Worm (Caenorhabditis elegans): ENCODE results near the gene daf-4.

Gene daf-4

ce11 chrIII:5601999-5602398 is 22.9 kb upstream of the daf-4 start:
- TF ChIP-seq F16B12.6 (tag; optimal IDR thresholded peaks at IDR 0.05) (peak; percentile 15), ceh-88 (GFP tag; IDR thresholded peaks at IDR 0.05) (peak; percentile 39; the same call in 1 of the 2 replicates), hpl-2 (GFP tag; optimal IDR thresholded peaks at IDR 0.05) (no peak), fkh-10 (GFP tag; optimal IDR thresholded peaks at IDR 0.05) (no peak), ztf-4 (tag; optimal IDR thresholded peaks at IDR 0.05) (peak; percentile 2), xbp-1 (tag; optimal IDR thresholded peaks at IDR 0.05) (peak; percentile 57), unc-98 (GFP tag; IDR thresholded peaks at IDR 0.05) (peak; percentile 56; the same call in 1 of the 2 replicates), lir-3 (tag; optimal IDR thresholded peaks at IDR 0.05; ENCODE audit: poor library complexity) (peak; percentile 64), ceh-8 (GFP tag; optimal IDR thresholded peaks at IDR 0.05) (peak; percentile 43), snpc-4 (tag; optimal IDR thresholded peaks at IDR 0.05) (peak; percentile 54), zag-1 (tag; optimal IDR thresholded peaks at IDR 0.05) (no peak), nhr-28 (tag; optimal IDR thresholded peaks at IDR 0.05) (no peak), nhr-19 (GFP tag; conservative IDR thresholded peaks at IDR 0.05) (peak; percentile 82), snu-23 (GFP tag; optimal IDR thresholded peaks at IDR 0.05) (peak; percentile 88), grh-1 (GFP tag; IDR thresholded peaks at IDR 0.05) (peak; percentile 33; the same call in 1 of the 2 replicates), C34B4.2 (tag; optimal IDR thresholded peaks at IDR 0.05) (no peak), dpl-1 (GFP tag; optimal IDR thresholded peaks at IDR 0.05) (peak; percentile 8 to 59 (median 58)), nhr-85 (tag) (peak; percentile 74), mef-2 (tag; optimal IDR thresholded peaks at IDR 0.05) (no peak), elt-2 (tag; optimal IDR thresholded peaks at IDR 0.05) (peak; percentile 43), lin-39 (tag; optimal IDR thresholded peaks at IDR 0.05) (peak; percentile 12), C16A3.4 (tag; optimal IDR thresholded peaks at IDR 0.05) (peak; percentile 73), ceh-63 (GFP tag; optimal IDR thresholded peaks at IDR 0.05) (no peak), aly-2 (tag; optimal IDR thresholded peaks at IDR 0.05) (peak; percentile 58), fkh-8 (tag; optimal IDR thresholded peaks at IDR 0.05) (peak; percentile 34), skn-1 (tag; optimal IDR thresholded peaks at IDR 0.05) (peak; percentile 58), sox-4 (tag; optimal IDR thresholded peaks at IDR 0.05) (no peak), pag-3 (tag; optimal IDR thresholded peaks at IDR 0.05; ENCODE audit: borderline replicate concordance, insufficient read depth) (no peak), nhr-71 (tag; optimal IDR thresholded peaks at IDR 0.05) (peak; percentile 83), hlh-4 (tag; optimal IDR thresholded peaks at IDR 0.05) (no peak), jun-1 (tag; optimal IDR thresholded peaks at IDR 0.05) (peak; percentile 72), fkh-4 (tag; optimal IDR thresholded peaks at IDR 0.05; ENCODE audit: borderline replicate concordance) (no peak), egl-13 (tag; optimal IDR thresholded peaks at IDR 0.05) (no peak), sup-37 (GFP tag; optimal IDR thresholded peaks at IDR 0.05) (peak; percentile 43), nhr-237 (tag; optimal IDR thresholded peaks at IDR 0.05) (no peak), lin-15B (tag; optimal IDR thresholded peaks at IDR 0.05) (peak; percentile 34), nhr-77 (tag; optimal IDR thresholded peaks at IDR 0.05) (peak; percentile 77), ama-1 (optimal IDR thresholded peaks at IDR 0.05) (peak; percentile 6), efl-1 (optimal IDR thresholded peaks at IDR 0.05) (peak; percentile 67 to 71), efl-1 (GFP tag; optimal IDR thresholded peaks at IDR 0.05 in 1 of 2) (peak; percentile 52 to 97), fos-1 (tag; optimal IDR thresholded peaks at IDR 0.05) (peak; percentile 16), rnt-1 (tag; optimal IDR thresholded peaks at IDR 0.05) (peak; percentile 88), pax-3 (tag; optimal IDR thresholded peaks at IDR 0.05) (no peak), lin-14 (GFP tag; optimal IDR thresholded peaks at IDR 0.05) (peak; percentile 66), ces-1 (GFP tag; optimal IDR thresholded peaks at IDR 0.05) (no peak), nhr-12 (tag; optimal IDR thresholded peaks at IDR 0.05) (no peak), mdl-1 (tag; optimal IDR thresholded peaks at IDR 0.05) (peak in 1 of 2 experiments; percentile 76), lin-35 (GFP tag; optimal IDR thresholded peaks at IDR 0.05) (peak; percentile 67 to 87), nhr-90 (tag; optimal IDR thresholded peaks at IDR 0.05; ENCODE audit: poor library complexity) (peak; percentile 78), ceh-90 (tag; optimal IDR thresholded peaks at IDR 0.05) (peak; percentile 7), Y116A8C.19 (tag; optimal IDR thresholded peaks at IDR 0.05; ENCODE audit: borderline replicate concordance) (no peak), tbx-2 (tag; optimal IDR thresholded peaks at IDR 0.05) (peak; percentile 69), mep-1 (tag; optimal IDR thresholded peaks at IDR 0.05) (peak; percentile 81), unc-30 (tag; optimal IDR thresholded peaks at IDR 0.05) (no peak)

Data from whole organism, L1 larva.